Worm (Caenorhabditis elegans): ENCODE results near the gene ets-6.

Gene ets-6

ce11 chrV:7580378-7580777, at the start of gene ets-6:
TSS of gene ets-6 (minus strand) at chrV:7580546.
- no peak for TF ChIP-seq unc-62 (GFP tag; optimal IDR thresholded peaks at IDR 0.05)

- no peak for TF ChIP-seq unc-62 (GFP tag; optimal IDR thresholded peaks at IDR 0.05)
Measured at ce11 chrV:7629504-7629903, 49.2 kb upstream of the ets-6 start, which contains the start of gene srd-30. TSS of gene srd-30 (plus strand) at chrV:7629804.

ce11 chrV:7626550-7626949, 46.2 kb upstream of the ets-6 start, which contains the start of gene F07C4.6:
TSS of gene F07C4.6 (plus strand) at chrV:7626850.
- TF ChIP-seq unc-62 (GFP tag; optimal IDR thresholded peaks at IDR 0.05): no peak

- no peak for TF ChIP-seq unc-62 (GFP tag; optimal IDR thresholded peaks at IDR 0.05)
Measured at ce11 chrV:7624652-7625051, 44.3 kb upstream of the ets-6 start, which contains the start of gene grsp-4. TSS of gene grsp-4 (plus strand) at chrV:7624952.

ce11 chrV:7624152-7624551, 43.8 kb upstream of the ets-6 start, which contains the start of gene C50E3.13:
TSS of gene C50E3.13 (minus strand) at chrV:7624252.
- TF ChIP-seq unc-62 (GFP tag; optimal IDR thresholded peaks at IDR 0.05): no peak

ce11 chrV:7622011-7622465, 41.7 kb upstream of the ets-6 start, which contains the start of gene C50E3.12:
TSS of gene C50E3.12 (minus strand) at chrV:7622061.
- TF ChIP-seq unc-62 (GFP tag; optimal IDR thresholded peaks at IDR 0.05): no peak

- TF ChIP-seq unc-62 (GFP tag; optimal IDR thresholded peaks at IDR 0.05): no peak
Measured at ce11 chrV:7618114-7618513, 37.8 kb upstream of the ets-6 start, which contains the start of gene C50E3.15. TSS of gene C50E3.15 (plus strand) at chrV:7618414.

ce11 chrV:7612044-7612443, 31.7 kb upstream of the ets-6 start, which contains the start of gene clec-215:
TSS of gene clec-215 (plus strand) at chrV:7612344.
- no peak for TF ChIP-seq unc-62 (GFP tag; optimal IDR thresholded peaks at IDR 0.05)

ce11 chrV:7609698-7610420, 29.5 kb upstream of the ets-6 start, which contains the start of the genes folt-3 and clec-214:
TSS of gene folt-3 (minus strand) at chrV:7609748.
TSS of gene clec-214 (plus strand) at chrV:7610370.
- no peak for TF ChIP-seq unc-62 (GFP tag; optimal IDR thresholded peaks at IDR 0.05)

- TF ChIP-seq unc-62 (GFP tag; optimal IDR thresholded peaks at IDR 0.05): no peak
Measured at ce11 chrV:7604858-7605257, 24.5 kb upstream of the ets-6 start, which contains the start of gene clec-213. TSS of gene clec-213 (plus strand) at chrV:7605158.

- no peak for TF ChIP-seq unc-62 (GFP tag; optimal IDR thresholded peaks at IDR 0.05)
Measured at ce11 chrV:7603404-7603803, 23.1 kb upstream of the ets-6 start, which contains the start of gene C50E3.11. TSS of gene C50E3.11 (minus strand) at chrV:7603486.

ce11 chrV:7601443-7601842, 21.1 kb upstream of the ets-6 start, which contains the start of gene scl-26:
TSS of gene scl-26 (minus strand) at chrV:7601543.
- no peak for TF ChIP-seq unc-62 (GFP tag; optimal IDR thresholded peaks at IDR 0.05)

- TF ChIP-seq unc-62 (GFP tag; optimal IDR thresholded peaks at IDR 0.05): no peak
Measured at ce11 chrV:7600149-7600548, 19.8 kb upstream of the ets-6 start, which contains the start of gene C50E3.9. TSS of gene C50E3.9 (minus strand) at chrV:7600249.

ce11 chrV:7598269-7598668, 17.9 kb upstream of the ets-6 start, which contains the start of gene C50E3.7:
TSS of gene C50E3.7 (minus strand) at chrV:7598369.
- no peak for TF ChIP-seq unc-62 (GFP tag; optimal IDR thresholded peaks at IDR 0.05)

ce11 chrV:7595132-7595531, 14.8 kb upstream of the ets-6 start:
- no peak for TF ChIP-seq unc-62 (GFP tag; optimal IDR thresholded peaks at IDR 0.05)

- TF ChIP-seq unc-62 (GFP tag; optimal IDR thresholded peaks at IDR 0.05): no peak
Measured at ce11 chrV:7590454-7590853, 10.1 kb upstream of the ets-6 start, which contains the start of gene C50E3.6. TSS of gene C50E3.6 (minus strand) at chrV:7590554.

ce11 chrV:7587637-7588036, 7.3 kb upstream of the ets-6 start, which contains the start of the genes F19F10.11 and C50E3.5:
TSS of gene F19F10.11 (minus strand) at chrV:7587704.
TSS of gene C50E3.5 (plus strand) at chrV:7587996.
- no peak for TF ChIP-seq unc-62 (GFP tag; optimal IDR thresholded peaks at IDR 0.05)
